Comparison of ENCODE assay signal across 7 worm cellular contexts in the genomic region with DNA sequence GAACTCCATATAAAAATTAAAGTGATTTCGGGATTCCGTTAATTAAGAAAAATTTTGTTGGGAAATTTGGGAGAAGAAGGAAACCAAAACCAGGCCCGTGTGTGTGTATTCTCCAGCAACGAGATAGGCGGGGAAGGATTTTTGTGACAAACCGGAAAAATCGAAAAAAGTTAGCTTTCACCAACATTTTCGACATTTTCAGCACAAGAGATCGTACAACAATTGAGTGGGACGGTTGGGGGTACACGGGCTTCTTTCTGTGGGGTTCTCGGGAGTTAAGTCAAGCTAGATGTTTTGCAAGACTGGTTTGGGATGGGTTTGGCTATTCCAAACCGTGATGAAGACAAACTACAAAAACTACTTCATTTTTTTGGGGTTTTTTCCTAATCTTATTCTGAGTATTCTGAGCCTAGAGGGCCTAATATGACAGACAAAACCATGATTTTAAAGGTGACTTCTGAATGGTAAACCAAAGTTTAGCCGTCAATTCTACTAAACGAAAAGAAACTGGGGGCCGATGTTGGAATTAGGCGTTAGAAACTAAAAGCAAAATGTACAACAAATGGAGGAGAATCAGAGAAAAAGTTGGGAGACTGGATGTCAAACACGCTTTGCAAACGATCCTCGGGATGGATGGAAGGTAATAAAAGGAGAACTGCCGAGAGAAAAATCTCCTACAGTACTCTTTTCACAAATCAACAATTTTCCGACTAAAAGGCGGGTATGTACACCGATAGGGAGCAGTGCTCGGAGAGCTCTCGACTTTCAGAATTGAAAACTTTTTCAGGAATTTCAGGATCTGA.
TF ChIP-seq lines count a peak whose summit lies in the region.

No protein-coding gene starts in this region.

TF ChIP-seq in whole organism, L1 larva, 84 proteins besides CTCF, POLR2A, EP300 and RAD21 (continues in another document):
- no peak for TF ChIP-seq ceh-82 (tag; optimal IDR thresholded peaks at IDR 0.05; lab: Kevin White, UChicago)
- 0 out of 2 replicates have a peak, but pooled peaks have one; percentile 83 for TF ChIP-seq ets-5 (GFP tag; IDR thresholded peaks at IDR 0.05; lab: Robert Waterston, UW)
- TF ChIP-seq sup-37 (GFP tag; optimal IDR thresholded peaks at IDR 0.05; lab: Kevin White, UChicago), result peak; percentile 15
- no peak for TF ChIP-seq snpc-4 (tag; optimal IDR thresholded peaks at IDR 0.05; lab: Kevin White, UChicago)
- TF ChIP-seq isw-1 (GFP tag; IDR thresholded peaks at IDR 0.05; lab: Robert Waterston, UW), result no peak
- no peak for TF ChIP-seq fkh-8 (tag; optimal IDR thresholded peaks at IDR 0.05; lab: Kevin White, UChicago)
- no peak for TF ChIP-seq F16B12.6 (tag; optimal IDR thresholded peaks at IDR 0.05; lab: Kevin White, UChicago)
- TF ChIP-seq lin-15B (tag; optimal IDR thresholded peaks at IDR 0.05; lab: Kevin White, UChicago), result no peak
- TF ChIP-seq sptf-1 (tag; optimal IDR thresholded peaks at IDR 0.05; lab: Kevin White, UChicago), result no peak
- TF ChIP-seq efl-3 (GFP tag; optimal IDR thresholded peaks at IDR 0.05; lab: Kevin White, UChicago), result no peak
- peak in 1 of 6 experiments; percentile 10 for TF ChIP-seq elt-3 (tag; optimal IDR thresholded peaks at IDR 0.05; lab: Kevin White, UChicago)
- peak; percentile 74 for TF ChIP-seq ama-1 (optimal IDR thresholded peaks at IDR 0.05; lab: Kevin White, UChicago)

TF ChIP-seq in whole organism, L2 larva, 48 proteins besides CTCF, POLR2A, EP300 and RAD21 (continues in another document):
- TF ChIP-seq nhr-25 (tag; optimal IDR thresholded peaks at IDR 0.05; lab: Kevin White, UChicago) (no peak), sma-9 (GFP tag; optimal IDR thresholded peaks at IDR 0.05; lab: Kevin White, UChicago) (no peak), sma-9 (tag; optimal IDR thresholded peaks at IDR 0.05; lab: Kevin White, UChicago) (no peak), unc-39 (tag; optimal IDR thresholded peaks at IDR 0.05; lab: Kevin White, UChicago) (no peak), C34F6.9 (tag; optimal IDR thresholded peaks at IDR 0.05; lab: Kevin White, UChicago) (no peak), nhr-11 (tag; optimal IDR thresholded peaks at IDR 0.05; lab: Kevin White, UChicago) (no peak), unc-62 (GFP tag; optimal IDR thresholded peaks at IDR 0.05; lab: Kevin White, UChicago) (no peak), gmeb-1 (tag; optimal IDR thresholded peaks at IDR 0.05; lab: Kevin White, UChicago) (no peak), unc-55 (GFP tag; optimal IDR thresholded peaks at IDR 0.05; lab: Kevin White, UChicago) (no peak), crh-2 (tag; optimal IDR thresholded peaks at IDR 0.05; lab: Kevin White, UChicago) (no peak), nhr-10 (tag; optimal IDR thresholded peaks at IDR 0.05; lab: Kevin White, UChicago) (no peak), elt-3 (tag; optimal IDR thresholded peaks at IDR 0.05; lab: Kevin White, UChicago) (no peak), aly-2 (tag; optimal IDR thresholded peaks at IDR 0.05; lab: Kevin White, UChicago) (no peak)

TF ChIP-seq in whole organism, L3 larva, 47 proteins besides CTCF, POLR2A, EP300 and RAD21 (continues in another document):
- no peak for TF ChIP-seq hmg-11 (tag; optimal IDR thresholded peaks at IDR 0.05; lab: Kevin White, UChicago)
- TF ChIP-seq jun-1 (tag; optimal IDR thresholded peaks at IDR 0.05; lab: Kevin White, UChicago), result peak; percentile 12
- TF ChIP-seq ztf-4 (tag; optimal IDR thresholded peaks at IDR 0.05; lab: Kevin White, UChicago), result peak; percentile 62
- TF ChIP-seq nhr-43 (tag; optimal IDR thresholded peaks at IDR 0.05; lab: Kevin White, UChicago; ENCODE audit: poor library complexity, severe bottlenecking), result peak; percentile 70
- TF ChIP-seq nhr-25 (tag; optimal IDR thresholded peaks at IDR 0.05; lab: Kevin White, UChicago), result peak; percentile 69
- TF ChIP-seq fos-1 (tag; optimal IDR thresholded peaks at IDR 0.05; lab: Kevin White, UChicago), result no peak
- TF ChIP-seq ama-1 (optimal IDR thresholded peaks at IDR 0.05; lab: Kevin White, UChicago), result peak; percentile 90
- TF ChIP-seq elt-1 (tag; optimal IDR thresholded peaks at IDR 0.05; lab: Kevin White, UChicago), result no peak
- no peak for TF ChIP-seq nhr-76 (tag; optimal IDR thresholded peaks at IDR 0.05; lab: Kevin White, UChicago)
- TF ChIP-seq sea-2 (GFP tag; optimal IDR thresholded peaks at IDR 0.05; lab: Kevin White, UChicago), result no peak
- TF ChIP-seq nhr-11 (tag; optimal IDR thresholded peaks at IDR 0.05; lab: Kevin White, UChicago), result peak; percentile 1
- no peak for TF ChIP-seq nhr-12 (tag; optimal IDR thresholded peaks at IDR 0.05; lab: Kevin White, UChicago)

TF ChIP-seq in whole organism, L4 larva, 104 proteins besides CTCF, POLR2A, EP300 and RAD21 (continues in another document):
- TF ChIP-seq dmd-6 (GFP tag; IDR thresholded peaks at IDR 0.05; lab: Robert Waterston, UW) (peak; percentile 16; the same call in 1 of the 2 replicates), nhr-48 (tag; optimal IDR thresholded peaks at IDR 0.05; lab: Kevin White, UChicago) (peak; percentile 7), snpc-4 (tag; optimal IDR thresholded peaks at IDR 0.05; lab: Kevin White, UChicago) (no peak), jun-1 (tag; optimal IDR thresholded peaks at IDR 0.05; lab: Kevin White, UChicago) (no peak), cey-2 (tag; optimal IDR thresholded peaks at IDR 0.05; lab: Kevin White, UChicago; ENCODE audit: borderline replicate concordance, insufficient read depth) (no peak), pha-4 (GFP tag; IDR thresholded peaks at IDR 0.05; lab: Robert Waterston, UW) (no peak; the same call in none of the 2 replicates), pha-4 (tag; optimal IDR thresholded peaks at IDR 0.05; lab: Kevin White, UChicago) (no peak), ceh-62 (tag; optimal IDR thresholded peaks at IDR 0.05; lab: Kevin White, UChicago) (no peak), fos-1 (tag; optimal IDR thresholded peaks at IDR 0.05; lab: Kevin White, UChicago) (no peak), daf-16 (GFP tag; optimal IDR thresholded peaks at IDR 0.05; lab: Kevin White, UChicago) (no peak), daf-16 (tag; optimal IDR thresholded peaks at IDR 0.05; lab: Kevin White, UChicago) (peak; percentile 17), duxl-1 (tag; optimal IDR thresholded peaks at IDR 0.05; lab: Kevin White, UChicago; ENCODE audit: poor library complexity) (no peak)

TF ChIP-seq in whole organism, early embryonic, 17 proteins besides CTCF, POLR2A, EP300 and RAD21:
- TF ChIP-seq B0310.2 (tag; optimal IDR thresholded peaks at IDR 0.05; lab: Kevin White, UChicago), result no peak
- peak; percentile 74 for TF ChIP-seq ama-1 (optimal IDR thresholded peaks at IDR 0.05; lab: Kevin White, UChicago)
- no peak for TF ChIP-seq tbx-11 (GFP tag; IDR thresholded peaks at IDR 0.05; lab: Robert Waterston, UW)
- TF ChIP-seq ceh-13 (GFP tag; optimal IDR thresholded peaks at IDR 0.05; lab: Kevin White, UChicago), result no peak
- TF ChIP-seq pes-1 (GFP tag; IDR thresholded peaks at IDR 0.05; lab: Robert Waterston, UW), result 0 out of 2 replicates have a peak, but pooled peaks have one; percentile 7

TF ChIP-seq in whole organism, mixed stage, embryonic, 35 proteins besides CTCF, POLR2A, EP300 and RAD21:
- TF ChIP-seq blmp-1 (tag; optimal IDR thresholded peaks at IDR 0.05; lab: Kevin White, UChicago), result no peak
- TF ChIP-seq cnd-1 (tag; optimal IDR thresholded peaks at IDR 0.05; lab: Kevin White, UChicago), result peak; percentile 29

TF ChIP-seq in whole organism, young adult, 124 proteins besides CTCF, POLR2A, EP300 and RAD21 (continues in another document):
- TF ChIP-seq K11D2.4 (GFP tag; IDR thresholded peaks at IDR 0.05; lab: Robert Waterston, UW), result peak; percentile 8; the same call in 1 of the 2 replicates
- TF ChIP-seq bed-2 (GFP tag; IDR thresholded peaks at IDR 0.05; lab: Robert Waterston, UW), result no peak
- peak; percentile 26 for TF ChIP-seq chd-7 (tag; optimal IDR thresholded peaks at IDR 0.05; lab: Kevin White, UChicago)
- no peak for TF ChIP-seq hlh-12 (tag; optimal IDR thresholded peaks at IDR 0.05; lab: Kevin White, UChicago)
- no peak for TF ChIP-seq dpff-1 (tag; optimal IDR thresholded peaks at IDR 0.05; lab: Kevin White, UChicago)
- TF ChIP-seq madf-10 (tag; optimal IDR thresholded peaks at IDR 0.05; lab: Kevin White, UChicago), result no peak
- TF ChIP-seq snpc-1.3 (tag; optimal IDR thresholded peaks at IDR 0.05; lab: Kevin White, UChicago; ENCODE audit: insufficient read depth), result no peak
- peak; percentile 38; the same call in 1 of the 2 replicates for TF ChIP-seq mcd-1 (GFP tag; IDR thresholded peaks at IDR 0.05; lab: Robert Waterston, UW)
- 0 out of 2 replicates have a peak, but pooled peaks have one; percentile 51 for TF ChIP-seq ceh-58 (GFP tag; IDR thresholded peaks at IDR 0.05; lab: Robert Waterston, UW)
- no peak for TF ChIP-seq ztf-6 (GFP tag; IDR thresholded peaks at IDR 0.05; lab: Robert Waterston, UW)
- TF ChIP-seq hmg-20 (GFP tag; IDR thresholded peaks at IDR 0.05; lab: Robert Waterston, UW), result no peak
- TF ChIP-seq die-1 (tag; optimal IDR thresholded peaks at IDR 0.05; lab: Kevin White, UChicago), result no peak
- TF ChIP-seq lin-40 (tag; optimal IDR thresholded peaks at IDR 0.05; lab: Kevin White, UChicago), result no peak
- TF ChIP-seq tlf-1 (GFP tag; optimal IDR thresholded peaks at IDR 0.05; lab: Kevin White, UChicago), result peak; percentile 31
- TF ChIP-seq let-526 (GFP tag; IDR thresholded peaks at IDR 0.05; lab: Robert Waterston, UW), result no peak
- TF ChIP-seq athp-1 (tag; optimal IDR thresholded peaks at IDR 0.05; lab: Kevin White, UChicago), result peak; percentile 57
- TF ChIP-seq nhr-179 (tag; optimal IDR thresholded peaks at IDR 0.05; lab: Kevin White, UChicago), result no peak
- TF ChIP-seq attf-5 (GFP tag; optimal IDR thresholded peaks at IDR 0.05; lab: Kevin White, UChicago), result peak; percentile 23
- TF ChIP-seq atf-7 (tag; optimal IDR thresholded peaks at IDR 0.05; lab: Kevin White, UChicago), result no peak
- peak; percentile 72; the same call in 1 of the 2 replicates for TF ChIP-seq sea-2 (GFP tag; IDR thresholded peaks at IDR 0.05; lab: Robert Waterston, UW)
- no peak for TF ChIP-seq lsl-1 (GFP tag; optimal IDR thresholded peaks at IDR 0.05; lab: Kevin White, UChicago)
- TF ChIP-seq B0261.1 (tag; optimal IDR thresholded peaks at IDR 0.05; lab: Kevin White, UChicago), result no peak
- TF ChIP-seq zfh-2 (GFP tag; conservative IDR thresholded peaks at IDR 0.05; lab: Robert Waterston, UW), result no peak
- TF ChIP-seq sdz-38 (tag; optimal IDR thresholded peaks at IDR 0.05; lab: Kevin White, UChicago), result no peak
- peak; percentile 75 for TF ChIP-seq nfyb-1 (GFP tag; IDR thresholded peaks at IDR 0.05; lab: Robert Waterston, UW)
- no peak; the same call in 1 of the 2 replicates for TF ChIP-seq attf-3 (GFP tag; conservative IDR thresholded peaks at IDR 0.05; lab: Robert Waterston, UW)
- TF ChIP-seq xnd-1 (tag; optimal IDR thresholded peaks at IDR 0.05; lab: Kevin White, UChicago), result no peak
- TF ChIP-seq B0019.2 (GFP tag; conservative IDR thresholded peaks at IDR 0.05; lab: Robert Waterston, UW), result no peak
- TF ChIP-seq akir-1 (GFP tag; optimal IDR thresholded peaks at IDR 0.05; lab: Kevin White, UChicago), result no peak
- TF ChIP-seq him-1 (tag; optimal IDR thresholded peaks at IDR 0.05; lab: Kevin White, UChicago), result no peak
- TF ChIP-seq madf-3 (GFP tag; IDR thresholded peaks at IDR 0.05; lab: Robert Waterston, UW), result peak; percentile 18; the same call in 1 of the 2 replicates
